Worm (Caenorhabditis elegans): ENCODE measurements around the gene fbxc-40.

DNA sequence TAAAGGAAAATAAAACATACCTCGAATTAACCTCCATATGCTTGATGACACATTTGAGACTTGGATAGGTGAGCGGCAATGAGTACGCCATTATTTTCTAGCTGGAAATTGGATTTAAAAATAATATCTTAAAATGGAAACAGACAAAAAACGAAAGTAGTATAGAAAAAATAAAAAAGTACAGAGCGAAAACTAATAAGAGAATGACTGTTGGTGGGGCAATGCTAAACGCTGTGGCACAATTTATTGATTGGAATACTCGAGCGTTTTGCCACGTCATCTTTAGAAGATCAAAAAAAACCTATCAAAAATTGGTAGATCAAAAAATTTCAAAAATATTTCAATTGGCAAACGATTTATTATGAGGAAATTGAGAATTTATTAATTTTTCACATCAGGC is 37.7 kb upstream of the fbxc-40 start, which contains the start of gene fbxc-32:
- TF ChIP-seq ama-1 (optimal IDR thresholded peaks at IDR 0.05) (no peak), B0310.2 (tag; optimal IDR thresholded peaks at IDR 0.05) (no peak), tbx-37 (GFP tag; conservative IDR thresholded peaks at IDR 0.05) (no peak), scrt-1 (GFP tag; IDR thresholded peaks at IDR 0.05) (no peak), tbx-11 (GFP tag; IDR thresholded peaks at IDR 0.05) (no peak), hnd-1 (tag; optimal IDR thresholded peaks at IDR 0.05) (no peak), sea-1 (GFP tag; conservative IDR thresholded peaks at IDR 0.05) (no peak), flt-1 (GFP tag; IDR thresholded peaks at IDR 0.05) (no peak), ceh-13 (GFP tag; optimal IDR thresholded peaks at IDR 0.05) (no peak), hmg-4 (GFP tag; optimal IDR thresholded peaks at IDR 0.05) (no peak), pes-1 (GFP tag; IDR thresholded peaks at IDR 0.05) (no peak), aly-1 (tag; optimal IDR thresholded peaks at IDR 0.05) (no peak), tra-4 (tag; optimal IDR thresholded peaks at IDR 0.05) (no peak), F13C5.2 (tag; optimal IDR thresholded peaks at IDR 0.05) (no peak)

Measured in whole organism, early embryonic.